Fruit fly (Drosophila melanogaster) whole organism, embryonic: ENCODE measurements around the gene CG43693.

ENCODE experiments used
- Bgb ChIP-seq: fragments of 200-800 bp; sonication (Bioruptor generic); IDR thresholded peaks from 2 replicates; pipeline ENCODE4 v1.3.6; 2022; ENCODE audit warnings: missing biosample characterization, missing genetic modification characterization; ENCODE audit not compliant: partially characterized antibody
- CG10543 ChIP-seq: fragments of 200-800 bp; sonication (Bioruptor generic); optimal IDR thresholded peaks from 3 replicates; lab custom pipeline; 2017; ENCODE audit warnings: missing biosample characterization, mild to moderate bottlenecking, missing genetic modification characterization, moderate library complexity
- CG11504 ChIP-seq: fragments of 200-800 bp; sonication (Bioruptor generic); optimal IDR thresholded peaks from 3 replicates; lab custom pipeline; 2019; ENCODE audit warnings: missing biosample characterization, mild to moderate bottlenecking, missing genetic modification characterization, moderate library complexity
- CG12391 ChIP-seq: fragments of 200-800 bp; sonication (Bioruptor generic); optimal IDR thresholded peaks from 3 replicates; lab custom pipeline; 2018; ENCODE audit warnings: missing biosample characterization, mild to moderate bottlenecking, missing genetic modification characterization, moderate library complexity
- CG12942 ChIP-seq: fragments of 200-800 bp; sonication (Bioruptor generic); optimal IDR thresholded peaks from 3 replicates; lab custom pipeline; 2016; ENCODE audit warnings: missing biosample characterization, missing genetic modification characterization
- CG13123 ChIP-seq: fragments of 200-800 bp; sonication (Bioruptor generic); optimal IDR thresholded peaks from 2 replicates; lab custom pipeline; 2016; ENCODE audit warnings: missing biosample characterization, missing genetic modification characterization
- CG13624 ChIP-seq: fragments of 200-800 bp; sonication (Bioruptor generic); optimal IDR thresholded peaks from 2 replicates; lab custom pipeline; 2016; ENCODE audit warnings: missing biosample characterization, missing genetic modification characterization
- CG13894 ChIP-seq: fragments of 200-800 bp; sonication (Bioruptor generic); optimal IDR thresholded peaks from 3 replicates; lab custom pipeline; 2018; ENCODE audit warnings: missing biosample characterization, mild to moderate bottlenecking, missing genetic modification characterization, moderate library complexity
- CG1603 ChIP-seq: fragments of 200-800 bp; sonication (Bioruptor generic); optimal IDR thresholded peaks from 2 replicates; lab custom pipeline; 2019; ENCODE audit warnings: missing biosample characterization, mild to moderate bottlenecking, missing genetic modification characterization, moderate library complexity
- CG16779 ChIP-seq: fragments of 200-800 bp; sonication (Bioruptor generic); IDR thresholded peaks from 2 replicates; pipeline ENCODE4 v1.3.6; 2022; ENCODE audit warnings: missing biosample characterization, missing genetic modification characterization
- CG17328 ChIP-seq: fragments of 200-800 bp; sonication (Bioruptor generic); IDR thresholded peaks from 2 replicates; pipeline ENCODE4 v1.3.6; 2022; ENCODE audit warnings: missing biosample characterization, missing genetic modification characterization
- CG2116 ChIP-seq: fragments of 200-800 bp; sonication (Bioruptor generic); optimal IDR thresholded peaks from 3 replicates; lab custom pipeline; 2018; ENCODE audit warnings: missing biosample characterization, mild to moderate bottlenecking, missing genetic modification characterization
- CG31441 ChIP-seq: fragments of 200-800 bp; sonication (Bioruptor generic); IDR thresholded peaks from 2 replicates; pipeline ENCODE4 v1.3.6; 2022; ENCODE audit warnings: missing biosample characterization, missing genetic modification characterization
- CG4404 ChIP-seq: fragments of 200-800 bp; sonication (Bioruptor generic); IDR thresholded peaks from 2 replicates; pipeline ENCODE4 v1.3.6; 2022; ENCODE audit warnings: missing biosample characterization, missing genetic modification characterization
- CG7839 ChIP-seq: fragments of 200-800 bp; sonication (Bioruptor generic); optimal IDR thresholded peaks from 3 replicates; lab custom pipeline; 2018; ENCODE audit warnings: missing biosample characterization, mild to moderate bottlenecking, missing genetic modification characterization, moderate library complexity
- CTCF ChIP-seq: fragments of 200-800 bp; sonication (Bioruptor generic); optimal IDR thresholded peaks from 2 replicates; lab custom pipeline; 2017; ENCODE audit warnings: missing biosample characterization, mild to moderate bottlenecking, missing genetic modification characterization, moderate library complexity
- Camta ChIP-seq: fragments of 200-800 bp; sonication (Bioruptor generic); optimal IDR thresholded peaks from 2 replicates; lab custom pipeline; 2016; ENCODE audit warnings: missing biosample characterization, missing genetic modification characterization
- CrebB ChIP-seq: fragments of 200-800 bp; sonication (Bioruptor generic); optimal IDR thresholded peaks from 3 replicates; lab custom pipeline; 2018; ENCODE audit warnings: missing biosample characterization, mild to moderate bottlenecking, missing genetic modification characterization
- Dad ChIP-seq: fragments of 200-800 bp; sonication (Bioruptor generic); optimal IDR thresholded peaks from 3 replicates; lab custom pipeline; 2016; ENCODE audit warnings: missing biosample characterization, missing genetic modification characterization
- Doc3 ChIP-seq: fragments of 200-800 bp; sonication (Bioruptor generic); IDR thresholded peaks from 3 replicates; pipeline ENCODE4 v1.3.6; 2022; ENCODE audit warnings: missing biosample characterization, missing genetic modification characterization; ENCODE audit not compliant: partially characterized antibody
- Dref ChIP-seq: fragments of 200-800 bp; sonication (Bioruptor generic); IDR thresholded peaks from 2 replicates; pipeline ENCODE4 v1.3.6; 2022; ENCODE audit warnings: missing biosample characterization, missing genetic modification characterization
- E2f2 ChIP-seq: fragments of 200-800 bp; sonication (Bioruptor generic); IDR thresholded peaks from 2 replicates; pipeline ENCODE4 v1.3.6; 2022; ENCODE audit warnings: missing biosample characterization, missing genetic modification characterization
- Hmr ChIP-seq: fragments of 200-800 bp; sonication (Bioruptor generic); optimal IDR thresholded peaks from 3 replicates; lab custom pipeline; 2017; ENCODE audit warnings: mild to moderate bottlenecking, missing biosample characterization, missing genetic modification reagents, missing genetic modification characterization
- Hr78 ChIP-seq, 2 experiments: fragments of 200-800 bp in 1 of 2; fragments of >200 bp in 1 of 2; sonication (Bioruptor generic) in 1 of 2; optimal IDR thresholded peaks; 2 replicates each; lab custom pipeline; 2017 to 2019; ENCODE audit warnings: missing biosample characterization in 2 of 2, missing genetic modification characterization in 2 of 2, mild to moderate bottlenecking in 1 of 2, moderate library complexity in 1 of 2
- Lpt ChIP-seq: fragments of >200 bp; optimal IDR thresholded peaks from 2 replicates; lab custom pipeline; 2018; ENCODE audit warnings: missing biosample characterization, missing genetic modification characterization
- MBD-R2 ChIP-seq: fragments of 200-800 bp; sonication (Bioruptor generic); IDR thresholded peaks from 2 replicates; pipeline ENCODE4 v1.3.6; 2022; ENCODE audit warnings: missing biosample characterization, missing genetic modification characterization
- MESR4 ChIP-seq: fragments of 200-800 bp; sonication (Bioruptor generic); optimal IDR thresholded peaks from 2 replicates; lab custom pipeline; 2018; ENCODE audit warnings: missing biosample characterization, mild to moderate bottlenecking, missing genetic modification characterization, moderate library complexity
- MTF-1 ChIP-seq: fragments of 200-800 bp; sonication (Bioruptor generic); optimal IDR thresholded peaks from 2 replicates; lab custom pipeline; 2018; ENCODE audit warnings: missing biosample characterization, mild to moderate bottlenecking, missing genetic modification characterization, borderline replicate concordance
- Mad ChIP-seq: fragments of 200-800 bp; sonication (Bioruptor generic); optimal IDR thresholded peaks from 2 replicates; lab custom pipeline; 2016; ENCODE audit warnings: missing biosample characterization, missing genetic modification characterization
- Myb ChIP-seq: fragments of 200-800 bp; sonication (Bioruptor generic); optimal IDR thresholded peaks from 2 replicates; lab custom pipeline; 2016; ENCODE audit warnings: missing biosample characterization, missing genetic modification characterization
- PHDP ChIP-seq: fragments of 200-800 bp; sonication (Bioruptor generic); optimal IDR thresholded peaks from 3 replicates; lab custom pipeline; 2018; ENCODE audit warnings: missing biosample characterization, mild to moderate bottlenecking, missing genetic modification characterization, moderate library complexity
- Sox100B ChIP-seq: fragments of 200-800 bp; sonication (Bioruptor generic); optimal IDR thresholded peaks from 3 replicates; lab custom pipeline; 2018; ENCODE audit warnings: missing biosample characterization, mild to moderate bottlenecking, missing genetic modification characterization
- Sry-β ChIP-seq: fragments of 200-800 bp; sonication (Bioruptor generic); optimal IDR thresholded peaks from 2 replicates; lab custom pipeline; 2018; ENCODE audit warnings: missing biosample characterization, mild to moderate bottlenecking, missing genetic modification characterization, moderate library complexity
- Trl ChIP-seq, 3 experiments: fragments of >200 bp in 2 of 3; fragments of 200-800 bp in 1 of 3; sonication (Bioruptor generic) in 1 of 3; optimal IDR thresholded peaks; 2 replicates in 1 of 3; 3 replicates in 2 of 3; lab custom pipeline; 2016 to 2017; ENCODE audit warnings: missing biosample characterization in 1 of 3, missing genetic modification characterization in 1 of 3
- ash1 ChIP-seq: fragments of 200-800 bp; sonication (Bioruptor generic); optimal IDR thresholded peaks from 2 replicates; lab custom pipeline; 2018; ENCODE audit warnings: missing biosample characterization, mild to moderate bottlenecking, missing genetic modification characterization
- chinmo ChIP-seq: fragments of 200-800 bp; sonication (Bioruptor generic); IDR thresholded peaks from 4 replicates; pipeline ENCODE4 v1.3.6; 2022; ENCODE audit warnings: missing biosample characterization, missing genetic modification characterization; ENCODE audit not compliant: partially characterized antibody
- dpn ChIP-seq, 2 experiments: fragments of 200-800 bp; sonication (Bioruptor generic); optimal IDR thresholded peaks; 3 replicates each; lab custom pipeline; 2016; ENCODE audit warnings: missing biosample characterization in 2 of 2, missing genetic modification characterization in 2 of 2
- exex ChIP-seq: fragments of 200-800 bp; sonication (Bioruptor generic); optimal IDR thresholded peaks from 4 replicates; lab custom pipeline; 2018; ENCODE audit warnings: missing biosample characterization, mild to moderate bottlenecking, missing genetic modification characterization, moderate library complexity
- gce ChIP-seq: fragments of 200-800 bp; sonication (Bioruptor generic); IDR thresholded peaks from 3 replicates; pipeline ENCODE4 v1.3.6; 2022; ENCODE audit warnings: missing biosample characterization, missing genetic modification characterization
- her ChIP-seq: fragments of 200-800 bp; sonication (Bioruptor generic); optimal IDR thresholded peaks from 2 replicates; lab custom pipeline; 2016; ENCODE audit warnings: missing biosample characterization, missing genetic modification characterization
- insv ChIP-seq, 2 experiments: fragments of 200-800 bp; sonication (Bioruptor generic); optimal IDR thresholded peaks; 3 replicates each; lab custom pipeline; 2016 to 2018; ENCODE audit warnings: missing biosample characterization in 2 of 2, missing genetic modification characterization in 2 of 2
- kay ChIP-seq: fragments of 200-800 bp; sonication (Bioruptor generic); optimal IDR thresholded peaks from 2 replicates; lab custom pipeline; 2016; ENCODE audit warnings: missing biosample characterization, missing genetic modification characterization
- oc ChIP-seq: fragments of 200-800 bp; sonication (Bioruptor generic); optimal IDR thresholded peaks from 2 replicates; lab custom pipeline; 2018; ENCODE audit warnings: missing biosample characterization, mild to moderate bottlenecking, missing genetic modification characterization, moderate library complexity
- onecut ChIP-seq: fragments of 200-800 bp; sonication (Bioruptor generic); IDR thresholded peaks from 2 replicates; pipeline ENCODE4 v1.3.6; 2022; ENCODE audit warnings: missing biosample characterization, missing genetic modification characterization
- pnt ChIP-seq: fragments of 200-800 bp; sonication (Bioruptor generic); optimal IDR thresholded peaks from 3 replicates; lab custom pipeline; 2016; ENCODE audit warnings: missing biosample characterization, missing genetic modification characterization
- sisA ChIP-seq: fragments of 200-800 bp; sonication (Bioruptor generic); IDR thresholded peaks from 2 replicates; pipeline ENCODE4 v1.3.6; 2022; ENCODE audit warnings: missing biosample characterization, missing genetic modification characterization
- slou ChIP-seq: fragments of 200-800 bp; sonication (Bioruptor generic); optimal IDR thresholded peaks from 3 replicates; lab custom pipeline; 2016; ENCODE audit warnings: missing biosample characterization, missing genetic modification characterization
- sqz ChIP-seq: fragments of 200-800 bp; sonication (Bioruptor generic); optimal IDR thresholded peaks from 3 replicates; lab custom pipeline; 2018; ENCODE audit warnings: missing biosample characterization, mild to moderate bottlenecking, missing genetic modification characterization
- vnd ChIP-seq: fragments of 200-800 bp; sonication (Bioruptor generic); IDR thresholded peaks from 3 replicates; pipeline ENCODE4 v1.3.6; 2022; ENCODE audit warnings: missing biosample characterization, missing genetic modification characterization; ENCODE audit not compliant: partially characterized antibody

The CG43693 gene

dm6 chr3L:11096195-11096908 is 45.2 kb upstream of the CG43693 start, which contains the start of the genes CG46439, Iyd and CG33947 (continued):
- TF ChIP-seq CG12942 (GFP tag; lab: Kevin White, UChicago) (no peak), CTCF (GFP tag; lab: Kevin White, UChicago) (peak; percentile 23), Bgb (GFP tag; lab: Robert Waterston, UW) (peak; percentile 37; the same call in 1 of the 2 replicates), CG4404 (no peak), Dad (no peak), CG2116 (peak; percentile 37), CG11504 (tag; lab: Kevin White, UChicago) (peak; percentile 18), pnt (GFP tag; lab: Kevin White, UChicago) (no peak), CG7839 (tag; lab: Kevin White, UChicago) (no peak), insv (GFP tag; optimal IDR thresholded peaks at IDR 0.05; lab: Kevin White, UChicago) (no peak), MTF-1 (GFP tag; lab: Kevin White, UChicago) (no peak), CG12391 (tag; lab: Kevin White, UChicago) (no peak), MBD-R2 (GFP tag; lab: Robert Waterston, UW) (peak; percentile 28; the same call in 1 of the 2 replicates), CG10543 (peak; percentile 25), CG1603 (tag; lab: Kevin White, UChicago) (no peak), CG16779 (no peak), onecut (peak; percentile 45; the same call in 1 of the 2 replicates), Camta (GFP tag; lab: Kevin White, UChicago) (no peak), CG31441 (no peak), kay (no peak), dpn (GFP tag; optimal IDR thresholded peaks at IDR 0.05; lab: Kevin White, UChicago) (no peak), her (GFP tag; lab: Kevin White, UChicago) (no peak), exex (tag; lab: Kevin White, UChicago) (peak; percentile 32), chinmo (GFP tag; lab: Robert Waterston, UW) (0 out of 4 replicates have a peak, but pooled peaks have one; percentile 76), MESR4 (GFP tag; lab: Kevin White, UChicago) (peak; percentile 37), CG13624 (GFP tag; lab: Kevin White, UChicago) (no peak), gce (0 out of 3 replicates have a peak, but pooled peaks have one; percentile 41), Mad (GFP tag; lab: Kevin White, UChicago) (no peak), CG13123 (GFP tag; lab: Kevin White, UChicago) (no peak), Myb (GFP tag; lab: Kevin White, UChicago) (peak; percentile 93), sqz (peak; percentile 60), Sry-β (GFP tag; lab: Kevin White, UChicago) (no peak), CrebB (no peak), Hr78 (GFP tag; optimal IDR thresholded peaks at IDR 0.05; lab: Kevin White, UChicago) (no peak), sisA (no peak), Doc3 (GFP tag; lab: Robert Waterston, UW) (0 out of 3 replicates have a peak, but pooled peaks have one; percentile 31), slou (no peak), ash1 (GFP tag; lab: Kevin White, UChicago) (no peak), vnd (no peak), CG17328 (no peak), E2f2 (GFP tag; lab: Robert Waterston, UW) (peak; percentile 45), Trl (optimal IDR thresholded peaks at IDR 0.05; lab: Kevin White, UChicago) (peak; percentile 89 to 92), Trl (GFP tag; optimal IDR thresholded peaks at IDR 0.05; lab: Kevin White, UChicago) (peak; percentile 60), oc (tag; lab: Kevin White, UChicago) (no peak), Dref (GFP tag; lab: Robert Waterston, UW) (no peak), Hmr (GFP tag; lab: Kevin White, UChicago) (no peak), Sox100B (GFP tag; lab: Kevin White, UChicago) (no peak), PHDP (tag; lab: Kevin White, UChicago) (peak; percentile 12), CG13894 (tag; lab: Kevin White, UChicago) (no peak), Lpt (GFP tag; lab: Kevin White, UChicago) (no peak)
